Worm (Caenorhabditis elegans) whole organism, late embryonic: ENCODE data around the gene nhr-84.

Experiments used
- ama-1 ChIP-seq: fragments of 150-350 bp; optimal IDR thresholded peaks from 2 replicates; lab custom pipeline; 2014
- dve-1 ChIP-seq: sonication (generic microtip); optimal IDR thresholded peaks from 2 replicates; lab custom pipeline; 2017; ENCODE audit warnings: antibody characterized with exemption, mild to moderate bottlenecking, missing genetic modification characterization, missing compliant biosample characterization
- nhr-11 ChIP-seq: fragments of 150-350 bp; optimal IDR thresholded peaks from 2 replicates; lab custom pipeline; 2014; ENCODE audit warnings: missing biosample characterization, missing genetic modification characterization
- npax-4 ChIP-seq: sonication (generic microtip); optimal IDR thresholded peaks from 2 replicates; lab custom pipeline; 2016; ENCODE audit warnings: missing genetic modification characterization, missing compliant biosample characterization
- pag-3 ChIP-seq: sonication (generic microtip); optimal IDR thresholded peaks from 2 replicates; lab custom pipeline; 2016; ENCODE audit warnings: missing compliant biosample characterization, missing genetic modification characterization, borderline replicate concordance
- sox-2 ChIP-seq: fragments of 200-800 bp; sonication (Bioruptor generic); IDR thresholded peaks from 2 replicates; pipeline ENCODE4 v1.3.6; 2022; ENCODE audit warnings: missing genetic modification reagents, missing genetic modification characterization, missing compliant biosample characterization
- tbx-2 ChIP-seq: sonication (generic microtip); optimal IDR thresholded peaks from 2 replicates; lab custom pipeline; 2016; ENCODE audit warnings: missing genetic modification characterization, missing compliant biosample characterization
- unc-86 ChIP-seq: sonication (generic microtip); optimal IDR thresholded peaks from 2 replicates; lab custom pipeline; 2016; ENCODE audit warnings: missing genetic modification characterization, missing compliant biosample characterization

- TF ChIP-seq pag-3 (tag; lab: Kevin White, UChicago) (no peak), npax-4 (tag; lab: Kevin White, UChicago) (no peak), unc-86 (tag; lab: Kevin White, UChicago) (no peak), nhr-11 (no peak), sox-2 (GFP tag; lab: Robert Waterston, UW) (no peak), tbx-2 (tag; lab: Kevin White, UChicago) (no peak), dve-1 (tag; lab: Kevin White, UChicago) (no peak), ama-1 (lab: Kevin White, UChicago) (no peak)
These were observed at the start of gene nhr-84 for ce11 chrV:15879508-15879907.
